Worm (Caenorhabditis elegans) whole organism, mixed stage, embryonic: ENCODE measurements around the gene ska-3.

Experiments
- drap-1 ChIP-seq: fragments of 200-800 bp; sonication (Bioruptor generic); optimal IDR thresholded peaks from 3 replicates; lab custom pipeline; 2018; ENCODE audit warnings: mild to moderate bottlenecking, missing genetic modification characterization, missing compliant biosample characterization
- lin-13 ChIP-seq: fragments of 150-350 bp; optimal IDR thresholded peaks from 2 replicates; lab custom pipeline; 2014; ENCODE audit warnings: missing biosample characterization, missing genetic modification characterization
- lin-32 ChIP-seq: fragments of 200-800 bp; sonication (Bioruptor generic); optimal IDR thresholded peaks from 2 replicates; lab custom pipeline; 2018; ENCODE audit warnings: mild to moderate bottlenecking, missing genetic modification characterization, missing compliant biosample characterization
- mep-1 ChIP-seq: fragments of 150-350 bp; optimal IDR thresholded peaks from 2 replicates; lab custom pipeline; 2017; ENCODE audit warnings: missing biosample characterization, missing genetic modification reagents, missing genetic modification characterization, inconsistent platforms
- nhr-12 ChIP-seq: fragments of 150-350 bp; optimal IDR thresholded peaks from 2 replicates; lab custom pipeline; 2014; ENCODE audit warnings: missing biosample characterization, missing genetic modification characterization
- nhr-2 ChIP-seq: fragments of 150-350 bp; optimal IDR thresholded peaks from 2 replicates; lab custom pipeline; 2014; ENCODE audit warnings: missing biosample characterization, missing genetic modification characterization
- nhr-237 ChIP-seq: fragments of 150-350 bp; optimal IDR thresholded peaks from 2 replicates; lab custom pipeline; 2014; ENCODE audit warnings: missing biosample characterization, missing genetic modification characterization
- nhr-76 ChIP-seq: sonication (generic microtip); optimal IDR thresholded peaks from 2 replicates; lab custom pipeline; 2017; ENCODE audit warnings: missing biosample characterization, missing genetic modification characterization
- snpc-4 ChIP-seq: fragments of 150-350 bp; optimal IDR thresholded peaks from 2 replicates; lab custom pipeline; 2014; ENCODE audit warnings: missing biosample characterization, missing genetic modification characterization
- tbx-8 ChIP-seq: fragments of 200-800 bp; sonication (Bioruptor generic); optimal IDR thresholded peaks from 2 replicates; lab custom pipeline; 2018; ENCODE audit warnings: mild to moderate bottlenecking, missing genetic modification characterization, moderate library complexity, missing compliant biosample characterization
- unc-39 ChIP-seq: fragments of 150-350 bp; optimal IDR thresholded peaks from 2 replicates; lab custom pipeline; 2014; ENCODE audit warnings: missing biosample characterization, missing genetic modification characterization

ce11 chrIII:5691826-5692225, 13.0 kb upstream of the ska-3 start:
- TF ChIP-seq mep-1 (tag; lab: Kevin White, UChicago), result no peak
- TF ChIP-seq unc-39 (tag; lab: Kevin White, UChicago), result no peak
- no peak for TF ChIP-seq nhr-237 (tag; lab: Kevin White, UChicago)
- TF ChIP-seq tbx-8 (GFP tag; lab: Kevin White, UChicago), result no peak
- no peak for TF ChIP-seq nhr-76 (tag; lab: Kevin White, UChicago)
- no peak for TF ChIP-seq nhr-2 (tag; lab: Kevin White, UChicago)
- TF ChIP-seq snpc-4, result no peak
- no peak for TF ChIP-seq lin-13 (tag; lab: Kevin White, UChicago)
- no peak for TF ChIP-seq lin-32 (GFP tag; lab: Kevin White, UChicago)
- no peak for TF ChIP-seq nhr-12 (tag; lab: Kevin White, UChicago)
- TF ChIP-seq drap-1 (GFP tag; lab: Kevin White, UChicago), result no peak
